Worm (Caenorhabditis elegans): Measurements from ENCODE around the gene R05G6.3.

- no peak for TF ChIP-seq unc-62 (GFP tag; optimal IDR thresholded peaks at IDR 0.05)
- TF ChIP-seq sem-2 (GFP tag; optimal IDR thresholded peaks at IDR 0.05) = no peak
- no peak for TF ChIP-seq nhr-12 (tag; optimal IDR thresholded peaks at IDR 0.05)
- TF ChIP-seq mab-5 (tag; optimal IDR thresholded peaks at IDR 0.05) = no peak
- TF ChIP-seq snpc-4 (tag; optimal IDR thresholded peaks at IDR 0.05) = no peak
- TF ChIP-seq elt-1 (tag; optimal IDR thresholded peaks at IDR 0.05; ENCODE audit: borderline replicate concordance, insufficient read depth) = no peak
- TF ChIP-seq unc-120 (tag; optimal IDR thresholded peaks at IDR 0.05; ENCODE audit: poor library complexity, severe bottlenecking) = no peak
- no peak for TF ChIP-seq lsy-2 (tag; optimal IDR thresholded peaks at IDR 0.05)
- no peak for TF ChIP-seq tbx-8 (GFP tag; optimal IDR thresholded peaks at IDR 0.05)
- no peak for TF ChIP-seq ceh-39 (tag; optimal IDR thresholded peaks at IDR 0.05)
Observed at ce11 chrIV:7532360-7532759, 16.0 kb downstream of the R05G6.3 start, which contains the start of gene R05G6.1.
